Fruit fly (Drosophila melanogaster): ENCODE data around the gene CG17450.
"Not testable (repeated sequence)": the region's sequence is repeated elsewhere in the genome, so short reads cannot be mapped to it uniquely, and the experiment has no call there.

The CG17450 gene

dm6 chrX:21611426-21611825 is 2.7 kb upstream of the CG17450 start, which contains the start of gene CG33502:
Gene CG33502, minus strand, starts transcription at chrX:21611526.
- TF ChIP-seq Hr38, vri, Sox14 (GFP tag; optimal IDR thresholded peaks at IDR 0.05): not testable (repeated sequence)

dm6 chrX:21605514-21605913 is 3.2 kb downstream of the CG17450 start:
- TF ChIP-seq CG6276 (GFP tag; optimal IDR thresholded peaks at IDR 0.05) (no peak), ss (GFP tag; optimal IDR thresholded peaks at IDR 0.05) (no peak), CG1621 (tag; optimal IDR thresholded peaks at IDR 0.05) (no peak), CG3919 (GFP tag; optimal IDR thresholded peaks at IDR 0.05) (no peak), pdm3 (GFP tag; optimal IDR thresholded peaks at IDR 0.05) (no peak), acj6 (GFP tag; optimal IDR thresholded peaks at IDR 0.05) (no peak), vri (GFP tag; optimal IDR thresholded peaks at IDR 0.05) (no peak), CG11294 (GFP tag; IDR thresholded peaks at IDR 0.05) (no peak), CG31627 (GFP tag; optimal IDR thresholded peaks at IDR 0.05) (no peak), CG6854 (GFP tag; optimal IDR thresholded peaks at IDR 0.05) (no peak), cyc (GFP tag; optimal IDR thresholded peaks at IDR 0.05) (no peak), CG8632 (GFP tag; optimal IDR thresholded peaks at IDR 0.05) (no peak), dsx (GFP tag; optimal IDR thresholded peaks at IDR 0.05; ENCODE audit: poor library complexity, severe bottlenecking) (no peak), Ets21C (GFP tag; optimal IDR thresholded peaks at IDR 0.05) (no peak), CG6792 (GFP tag; optimal IDR thresholded peaks at IDR 0.05) (no peak), CG34406 (GFP tag; optimal IDR thresholded peaks at IDR 0.05) (no peak), salr (GFP tag; optimal IDR thresholded peaks at IDR 0.05) (no peak)

- TF ChIP-seq CG10631 (GFP tag; optimal IDR thresholded peaks at IDR 0.05): no peak
- TF ChIP-seq Sox102F (GFP tag; optimal IDR thresholded peaks at IDR 0.05): no peak
- peak; percentile 69 for TF ChIP-seq Eip78C (GFP tag)
- TF ChIP-seq CG11294 (GFP tag; IDR thresholded peaks at IDR 0.05): no peak
- peak; percentile 7 for TF ChIP-seq fkh (GFP tag; optimal IDR thresholded peaks at IDR 0.05)
- TF ChIP-seq CG6854 (GFP tag; optimal IDR thresholded peaks at IDR 0.05): peak; percentile 18
- peak; percentile 2 for TF ChIP-seq esn (GFP tag; optimal IDR thresholded peaks at IDR 0.05)
- peak in 1 of 2 experiments; percentile 0 for TF ChIP-seq ss (GFP tag; optimal IDR thresholded peaks at IDR 0.05)
These were observed 3.7 kb downstream of the CG17450 start, which contains the start of gene GCS2alpha for dm6 chrX:21604956-21605502. Gene GCS2alpha, minus strand, starts transcription at chrX:21605264.

dm6 chrX:21593907-21594306 is 14.8 kb downstream of the CG17450 start:
- TF ChIP-seq CG11902 (GFP tag; optimal IDR thresholded peaks at IDR 0.05) (peak; percentile 84), fd59A (GFP tag; optimal IDR thresholded peaks at IDR 0.05) (peak; percentile 45), Sox102F (GFP tag; optimal IDR thresholded peaks at IDR 0.05) (peak; percentile 72), Hr38 (GFP tag; optimal IDR thresholded peaks at IDR 0.05) (no peak), CG10631 (GFP tag; optimal IDR thresholded peaks at IDR 0.05) (peak; percentile 82), pdm3 (GFP tag; optimal IDR thresholded peaks at IDR 0.05) (peak; percentile 76), Met (GFP tag; optimal IDR thresholded peaks at IDR 0.05) (peak; percentile 89), acj6 (GFP tag; optimal IDR thresholded peaks at IDR 0.05) (peak; percentile 67), dac (GFP tag; optimal IDR thresholded peaks at IDR 0.05) (peak; percentile 72), CG16779 (tag; optimal IDR thresholded peaks at IDR 0.05) (peak; percentile 66), dsx (GFP tag; optimal IDR thresholded peaks at IDR 0.05; ENCODE audit: poor library complexity, severe bottlenecking) (peak; percentile 46), svp (GFP tag) (peak; percentile 76), CG8319 (GFP tag; optimal IDR thresholded peaks at IDR 0.05) (peak; percentile 83), eg (GFP tag; IDR thresholded peaks at IDR 0.05) (peak; percentile 89), CG6276 (GFP tag; optimal IDR thresholded peaks at IDR 0.05) (peak; percentile 77), cyc (GFP tag; optimal IDR thresholded peaks at IDR 0.05) (peak; percentile 94), CG8632 (GFP tag; optimal IDR thresholded peaks at IDR 0.05) (peak; percentile 55), CG8119 (GFP tag; IDR thresholded peaks at IDR 0.05) (peak; percentile 65; the same call in 2 of the 3 replicates), achi (GFP tag; optimal IDR thresholded peaks at IDR 0.05) (peak; percentile 71), CG6854 (GFP tag; optimal IDR thresholded peaks at IDR 0.05) (peak; percentile 72), CG32006 (GFP tag; optimal IDR thresholded peaks at IDR 0.05) (peak; percentile 80), Ets96B (tag; optimal IDR thresholded peaks at IDR 0.05) (peak; percentile 87), Sox14 (GFP tag; optimal IDR thresholded peaks at IDR 0.05) (peak; percentile 73), Sox15 (GFP tag; optimal IDR thresholded peaks at IDR 0.05) (peak; percentile 51), Lpt (GFP tag; optimal IDR thresholded peaks at IDR 0.05) (peak; percentile 59), spab (GFP tag; optimal IDR thresholded peaks at IDR 0.05) (peak; percentile 76), CG7368 (GFP tag; optimal IDR thresholded peaks at IDR 0.05) (peak; percentile 91), CG15336 (GFP tag; IDR thresholded peaks at IDR 0.05) (peak; percentile 90), Hr4 (GFP tag; optimal IDR thresholded peaks at IDR 0.05) (peak; percentile 82), CG11762 (GFP tag; optimal IDR thresholded peaks at IDR 0.05; ENCODE audit: insufficient read depth) (peak; percentile 79), esn (GFP tag; optimal IDR thresholded peaks at IDR 0.05) (peak; percentile 67)

All from whole organism, prepupa.